Fruit fly (Drosophila melanogaster) whole organism, adult: Measurements from ENCODE around the gene CG15143.

Experiments used
- CG11617 ChIP-seq: fragments of 200-800 bp; sonication (Bioruptor generic); optimal IDR thresholded peaks from 2 replicates; lab custom pipeline; 2017; ENCODE audit warnings: mild to moderate bottlenecking, missing biosample characterization, missing genetic modification reagents, missing genetic modification characterization
- CG12768 ChIP-seq: fragments of 200-800 bp; sonication (Bioruptor generic); optimal IDR thresholded peaks from 2 replicates; lab custom pipeline; 2017; ENCODE audit warnings: missing biosample characterization, missing genetic modification characterization, mild to moderate bottlenecking, moderate library complexity, missing genetic modification reagents
- CG1620 ChIP-seq: fragments of 200-800 bp; sonication (Bioruptor generic); optimal IDR thresholded peaks from 2 replicates; lab custom pipeline; 2016; ENCODE audit warnings: missing biosample characterization, missing genetic modification characterization
- CG33017 ChIP-seq: fragments of 200-800 bp; sonication (Bioruptor generic); optimal IDR thresholded peaks from 2 replicates; lab custom pipeline; 2018; ENCODE audit warnings: missing biosample characterization, mild to moderate bottlenecking, missing genetic modification characterization, moderate library complexity
- CG7045 ChIP-seq: fragments of 200-800 bp; sonication (Bioruptor generic); optimal IDR thresholded peaks from 2 replicates; lab custom pipeline; 2017; ENCODE audit warnings: missing biosample characterization, mild to moderate bottlenecking, missing genetic modification characterization
- Clk ChIP-seq: fragments of 200-800 bp; sonication (Bioruptor generic); optimal IDR thresholded peaks from 2 replicates; lab custom pipeline; 2017; ENCODE audit warnings: missing biosample characterization, missing genetic modification characterization
- Mnt ChIP-seq: fragments of 200-800 bp; sonication (Bioruptor generic); optimal IDR thresholded peaks from 2 replicates; lab custom pipeline; 2016; ENCODE audit warnings: missing biosample characterization, mild to moderate bottlenecking, missing genetic modification characterization
- kay ChIP-seq: fragments of 200-800 bp; sonication (Bioruptor generic); peaks from one replicate; lab custom pipeline; 2016; ENCODE audit warnings: missing biosample characterization, missing genetic modification characterization, borderline replicate concordance

DNA sequence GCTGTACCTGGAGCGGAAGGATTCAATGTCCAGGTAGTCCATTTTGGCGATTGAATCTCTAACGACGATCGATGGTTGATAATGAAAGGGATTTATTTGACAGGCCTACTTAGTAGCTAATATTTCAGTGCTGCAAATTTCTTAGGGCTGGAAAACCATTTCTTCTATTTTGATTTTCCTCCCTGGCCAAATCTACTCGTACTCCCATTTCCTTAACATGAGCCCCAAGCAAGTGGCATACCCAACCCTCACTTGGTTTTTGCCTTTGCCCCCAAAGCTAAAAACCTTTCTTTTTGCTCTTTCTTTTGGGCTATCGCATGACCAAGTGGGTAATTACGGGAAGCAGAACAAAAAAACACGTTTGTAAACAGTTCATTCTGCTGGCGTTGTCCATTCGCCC lies 25.6 kb downstream of the CG15143 start, which contains the start of gene CG15142:
- TF ChIP-seq CG7045 (GFP tag; lab: Kevin White, UChicago), result no peak
- TF ChIP-seq CG12768 (GFP tag; lab: Kevin White, UChicago), result no peak
- TF ChIP-seq Mnt (GFP tag; lab: Kevin White, UChicago), result no peak
- TF ChIP-seq CG1620 (GFP tag; lab: Kevin White, UChicago), result no peak
- TF ChIP-seq CG33017 (tag; lab: Kevin White, UChicago), result no peak
- TF ChIP-seq kay, result no peak
- no peak for TF ChIP-seq CG11617 (GFP tag; lab: Kevin White, UChicago)
- TF ChIP-seq Clk (GFP tag; lab: Kevin White, UChicago), result no peak
